Worm (Caenorhabditis elegans) whole organism, L4/young adult: ENCODE measurements around the gene rol-8.

Experiments used
- W03F9.2 ChIP-seq: fragments of 150-350 bp; optimal IDR thresholded peaks from 2 replicates; lab custom pipeline; 2014; ENCODE audit warnings: missing biosample characterization, missing genetic modification characterization
- dao-5 ChIP-seq: sonication (generic microtip); optimal IDR thresholded peaks from 2 replicates; lab custom pipeline; 2016; ENCODE audit warnings: missing genotype, missing genetic modification characterization, moderate library complexity, missing compliant biosample characterization
- him-1 ChIP-seq: sonication (generic microtip); optimal IDR thresholded peaks from 2 replicates; lab custom pipeline; 2016; ENCODE audit warnings: missing genotype, missing genetic modification reagents, missing genetic modification characterization, missing compliant biosample characterization

ce11 chrII:7560844-7561243 is 16.9 kb downstream of the rol-8 start:
- TF ChIP-seq W03F9.2 (tag; lab: Kevin White, UChicago) (no peak), him-1 (tag; lab: Kevin White, UChicago) (no peak), dao-5 (tag; lab: Kevin White, UChicago) (no peak)
